Worm (Caenorhabditis elegans) whole organism, late embryonic: ENCODE results near the gene slc-17.8.

Experiments used
- C08G9.2 ChIP-seq: sonication (generic microtip); optimal IDR thresholded peaks from 2 replicates; lab custom pipeline; 2016; ENCODE audit warnings: mild to moderate bottlenecking, missing genetic modification characterization, moderate library complexity, missing compliant biosample characterization
- C38D4.7 ChIP-seq: fragments of 200-800 bp; sonication (Bioruptor generic); optimal IDR thresholded peaks from 2 replicates; lab custom pipeline; 2018; ENCODE audit warnings: mild to moderate bottlenecking, missing genetic modification characterization, moderate library complexity, missing compliant biosample characterization
- K02D7.2 ChIP-seq: sonication (generic microtip); optimal IDR thresholded peaks from 2 replicates; lab custom pipeline; 2017; ENCODE audit warnings: mild to moderate bottlenecking, missing genetic modification characterization, missing compliant biosample characterization
- K09A11.1 ChIP-seq: sonication (generic microtip); optimal IDR thresholded peaks from 2 replicates; lab custom pipeline; 2017; ENCODE audit warnings: antibody characterized with exemption, mild to moderate bottlenecking, missing genetic modification characterization, missing compliant biosample characterization; ENCODE audit not compliant: insufficient read depth
- T23F11.4 ChIP-seq: fragments of 200-800 bp; sonication (Bioruptor generic); optimal IDR thresholded peaks from 2 replicates; lab custom pipeline; 2018; ENCODE audit warnings: mild to moderate bottlenecking, missing genetic modification characterization, missing compliant biosample characterization
- ama-1 ChIP-seq: fragments of 150-350 bp; optimal IDR thresholded peaks from 2 replicates; lab custom pipeline; 2014
- ceh-14 ChIP-seq: sonication (generic microtip); optimal IDR thresholded peaks from 2 replicates; lab custom pipeline; 2016; ENCODE audit warnings: missing genotype, missing genetic modification characterization, missing compliant biosample characterization
- ceh-18 ChIP-seq: sonication (generic microtip); optimal IDR thresholded peaks from 2 replicates; lab custom pipeline; 2016; ENCODE audit warnings: missing genetic modification characterization, missing compliant biosample characterization
- ceh-19 ChIP-seq: fragments of 200-800 bp; sonication (Bioruptor generic); optimal IDR thresholded peaks from 2 replicates; lab custom pipeline; 2018; ENCODE audit warnings: mild to moderate bottlenecking, missing genetic modification characterization, missing compliant biosample characterization
- ceh-2 ChIP-seq: sonication (generic microtip); optimal IDR thresholded peaks from 2 replicates; lab custom pipeline; 2016; ENCODE audit warnings: missing genotype, missing genetic modification characterization, missing compliant biosample characterization
- ceh-30 ChIP-seq: fragments of 150-350 bp; optimal IDR thresholded peaks from 2 replicates; lab custom pipeline; 2014; ENCODE audit warnings: missing biosample characterization, missing genetic modification characterization
- ceh-31 ChIP-seq: sonication (generic microtip); optimal IDR thresholded peaks from 2 replicates; lab custom pipeline; 2016; ENCODE audit warnings: missing genetic modification characterization, missing compliant biosample characterization
- ceh-45 ChIP-seq: fragments of 200-800 bp; sonication (Bioruptor generic); IDR thresholded peaks from 2 replicates; pipeline ENCODE4 v1.3.6; 2022; ENCODE audit warnings: missing genetic modification reagents, missing genetic modification characterization, missing compliant biosample characterization
- ceh-48 ChIP-seq: sonication (generic microtip); optimal IDR thresholded peaks from 2 replicates; lab custom pipeline; 2016; ENCODE audit warnings: missing genetic modification characterization, inconsistent platforms, missing compliant biosample characterization
- ceh-6 ChIP-seq: fragments of 200-800 bp; sonication (Bioruptor generic); optimal IDR thresholded peaks from 2 replicates; lab custom pipeline; 2018; ENCODE audit warnings: mild to moderate bottlenecking, missing genetic modification characterization, missing compliant biosample characterization
- ceh-9 ChIP-seq: sonication (generic microtip); optimal IDR thresholded peaks from 2 replicates; lab custom pipeline; 2016; ENCODE audit warnings: mild to moderate bottlenecking, missing genetic modification characterization, inconsistent platforms, missing compliant biosample characterization
- dmd-4 ChIP-seq: sonication (generic microtip); optimal IDR thresholded peaks from 2 replicates; lab custom pipeline; 2016; ENCODE audit warnings: borderline replicate concordance, missing genetic modification characterization, missing compliant biosample characterization
- dve-1 ChIP-seq: sonication (generic microtip); optimal IDR thresholded peaks from 2 replicates; lab custom pipeline; 2017; ENCODE audit warnings: antibody characterized with exemption, mild to moderate bottlenecking, missing genetic modification characterization, missing compliant biosample characterization
- elt-2 ChIP-seq: sonication (generic microtip); optimal IDR thresholded peaks from 2 replicates; lab custom pipeline; 2016; ENCODE audit warnings: missing genetic modification reagents, missing genetic modification characterization, missing compliant biosample characterization
- elt-4 ChIP-seq: sonication (generic microtip); optimal IDR thresholded peaks from 2 replicates; lab custom pipeline; 2016; ENCODE audit warnings: missing genetic modification characterization, missing compliant biosample characterization
- ets-4 ChIP-seq: sonication (generic microtip); optimal IDR thresholded peaks from 2 replicates; lab custom pipeline; 2016; ENCODE audit warnings: missing genetic modification characterization, missing compliant biosample characterization
- eyg-1 ChIP-seq: sonication (generic microtip); optimal IDR thresholded peaks from 2 replicates; lab custom pipeline; 2016; ENCODE audit warnings: missing genotype, missing genetic modification characterization, missing compliant biosample characterization
- fax-1 ChIP-seq: sonication (generic microtip); optimal IDR thresholded peaks from 2 replicates; lab custom pipeline; 2016; ENCODE audit warnings: missing genotype, missing genetic modification characterization, missing compliant biosample characterization
- fkh-6 ChIP-seq: sonication (generic microtip); optimal IDR thresholded peaks from 2 replicates; lab custom pipeline; 2016; ENCODE audit warnings: missing genetic modification characterization, missing compliant biosample characterization
- gmeb-2 ChIP-seq: sonication (generic microtip); optimal IDR thresholded peaks from 2 replicates; lab custom pipeline; 2016; ENCODE audit warnings: missing genetic modification characterization, inconsistent platforms, missing compliant biosample characterization
- hlh-30 ChIP-seq: sonication (generic microtip); optimal IDR thresholded peaks from 2 replicates; lab custom pipeline; 2017; ENCODE audit warnings: antibody characterized with exemption, missing genetic modification characterization, missing compliant biosample characterization; ENCODE audit not compliant: insufficient read depth
- lim-6 ChIP-seq: sonication (generic microtip); optimal IDR thresholded peaks from 2 replicates; lab custom pipeline; 2016; ENCODE audit warnings: missing genetic modification characterization, missing compliant biosample characterization
- madf-2 ChIP-seq: sonication (generic microtip); optimal IDR thresholded peaks from 2 replicates; lab custom pipeline; 2017; ENCODE audit warnings: missing genetic modification characterization, missing compliant biosample characterization
- nfya-1 ChIP-seq: sonication (generic microtip); optimal IDR thresholded peaks from 2 replicates; lab custom pipeline; 2017; ENCODE audit warnings: missing genetic modification characterization, mild to moderate bottlenecking, missing compliant biosample characterization, antibody characterized with exemption, moderate library complexity
- nhr-11 ChIP-seq: fragments of 150-350 bp; optimal IDR thresholded peaks from 2 replicates; lab custom pipeline; 2014; ENCODE audit warnings: missing biosample characterization, missing genetic modification characterization
- nhr-232 ChIP-seq: sonication (generic microtip); optimal IDR thresholded peaks from 2 replicates; lab custom pipeline; 2016; ENCODE audit warnings: missing genetic modification characterization, missing compliant biosample characterization
- npax-4 ChIP-seq: sonication (generic microtip); optimal IDR thresholded peaks from 2 replicates; lab custom pipeline; 2016; ENCODE audit warnings: missing genetic modification characterization, missing compliant biosample characterization
- odd-2 ChIP-seq: sonication (generic microtip); optimal IDR thresholded peaks from 2 replicates; lab custom pipeline; 2017; ENCODE audit warnings: antibody characterized with exemption, mild to moderate bottlenecking, missing genetic modification characterization, missing compliant biosample characterization
- pag-3 ChIP-seq: sonication (generic microtip); optimal IDR thresholded peaks from 2 replicates; lab custom pipeline; 2016; ENCODE audit warnings: missing compliant biosample characterization, missing genetic modification characterization, borderline replicate concordance
- pha-2 ChIP-seq: sonication (generic microtip); optimal IDR thresholded peaks from 2 replicates; lab custom pipeline; 2017; ENCODE audit warnings: mild to moderate bottlenecking, missing genetic modification characterization, missing compliant biosample characterization
- pha-4 ChIP-seq: fragments of 150-350 bp; optimal IDR thresholded peaks from 2 replicates; lab custom pipeline; 2018; ENCODE audit warnings: missing biosample characterization, missing genetic modification reagents, missing genetic modification characterization
- pqm-1 ChIP-seq: sonication (generic microtip); optimal IDR thresholded peaks from 2 replicates; lab custom pipeline; 2016; ENCODE audit warnings: missing genetic modification characterization, missing compliant biosample characterization
- pros-1 ChIP-seq: fragments of 150-350 bp; optimal IDR thresholded peaks from 2 replicates; lab custom pipeline; 2014; ENCODE audit warnings: missing biosample characterization, missing genetic modification reagents, missing genetic modification characterization
- sdc-2 ChIP-seq: sonication (generic microtip); optimal IDR thresholded peaks from 2 replicates; lab custom pipeline; 2016; ENCODE audit warnings: missing genotype, missing genetic modification characterization, missing compliant biosample characterization
- sox-2 ChIP-seq: fragments of 200-800 bp; sonication (Bioruptor generic); IDR thresholded peaks from 2 replicates; pipeline ENCODE4 v1.3.6; 2022; ENCODE audit warnings: missing genetic modification reagents, missing genetic modification characterization, missing compliant biosample characterization
- sox-4 ChIP-seq: sonication (generic microtip); optimal IDR thresholded peaks from 2 replicates; lab custom pipeline; 2017; ENCODE audit warnings: mild to moderate bottlenecking, missing genetic modification characterization, inconsistent platforms, missing compliant biosample characterization
- syd-9 ChIP-seq: sonication (generic microtip); optimal IDR thresholded peaks from 2 replicates; lab custom pipeline; 2016; ENCODE audit warnings: mild to moderate bottlenecking, missing genetic modification characterization, moderate library complexity, missing compliant biosample characterization
- tbx-7 ChIP-seq: sonication (generic microtip); optimal IDR thresholded peaks from 2 replicates; lab custom pipeline; 2016; ENCODE audit warnings: missing genotype, missing genetic modification characterization, missing compliant biosample characterization
- ttx-3 ChIP-seq: sonication (generic microtip); optimal IDR thresholded peaks from 2 replicates; lab custom pipeline; 2016; ENCODE audit warnings: missing genetic modification reagents, missing genetic modification characterization, missing compliant biosample characterization
- unc-42 ChIP-seq: sonication (generic microtip); optimal IDR thresholded peaks from 2 replicates; lab custom pipeline; 2016; ENCODE audit warnings: missing genotype, missing genetic modification characterization, missing compliant biosample characterization
- unc-86 ChIP-seq: sonication (generic microtip); optimal IDR thresholded peaks from 2 replicates; lab custom pipeline; 2016; ENCODE audit warnings: missing genetic modification characterization, missing compliant biosample characterization
- ztf-16 ChIP-seq: sonication (generic microtip); optimal IDR thresholded peaks from 2 replicates; lab custom pipeline; 2017; ENCODE audit warnings: missing genetic modification characterization, missing compliant biosample characterization

Gene slc-17.8

ce11 chrV:8513361-8513760, 32.0 kb downstream of the slc-17.8 start, which contains the start of gene F45F2.9:
Gene F45F2.9 (minus strand): TSS chrV:8513461.
- TF ChIP-seq T23F11.4 (GFP tag; lab: Kevin White, UChicago) (no peak), nhr-11 (tag; lab: Kevin White, UChicago) (no peak), madf-2 (tag; lab: Kevin White, UChicago) (no peak), elt-2 (no peak), K02D7.2 (tag; lab: Kevin White, UChicago) (no peak), gmeb-2 (no peak), ztf-16 (no peak), fkh-6 (tag; lab: Kevin White, UChicago) (no peak)
- TF ChIP-seq, all 69 proteins: peak for 0

DNA sequence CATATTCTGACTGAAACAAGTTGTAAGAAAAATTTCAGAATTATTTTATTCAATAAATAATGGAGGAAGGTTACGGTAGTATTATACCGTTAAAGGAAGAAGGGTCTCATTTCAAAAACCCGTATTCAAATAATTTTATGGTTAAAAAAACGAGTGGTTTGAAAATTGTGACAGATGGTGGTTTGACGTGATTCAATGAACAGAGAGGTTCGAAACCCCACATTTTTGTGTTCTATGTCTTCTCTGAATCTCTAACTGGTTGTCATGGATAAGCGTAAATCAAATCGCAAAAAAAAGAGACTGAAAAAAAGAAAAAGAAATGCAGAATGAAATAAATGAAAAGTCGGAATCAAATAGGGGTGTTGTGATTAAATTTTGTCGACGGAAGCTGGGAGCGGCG, 38.1 kb downstream of the slc-17.8 start, which contains the start of gene ZK994.6:
Gene ZK994.6, minus strand, starts transcription at position 101 of the 400 bp plus-strand sequence.
- TF ChIP-seq elt-4 (tag; lab: Kevin White, UChicago) (no peak), pros-1 (tag; lab: Kevin White, UChicago) (no peak), ceh-45 (GFP tag; lab: Robert Waterston, UW) (no peak), npax-4 (tag; lab: Kevin White, UChicago) (no peak), madf-2 (tag; lab: Kevin White, UChicago) (no peak), ceh-14 (tag; lab: Kevin White, UChicago) (no peak)

ce11 chrV:8500348-8500747, 45.0 kb downstream of the slc-17.8 start:
- peak; percentile 99 for TF ChIP-seq unc-86 (tag; lab: Kevin White, UChicago)
- peak; percentile 99 for TF ChIP-seq ceh-45 (GFP tag; lab: Robert Waterston, UW)
- no peak for TF ChIP-seq ama-1
- peak; percentile 77 for TF ChIP-seq hlh-30 (tag; lab: Kevin White, UChicago)
- peak; percentile 95 for TF ChIP-seq K09A11.1 (tag; lab: Kevin White, UChicago)
- TF ChIP-seq unc-42 (tag; lab: Kevin White, UChicago) = peak; percentile 89
- peak; percentile 93 for TF ChIP-seq sdc-2
- TF ChIP-seq ceh-9 (tag; lab: Kevin White, UChicago) = peak; percentile 99
- TF ChIP-seq dmd-4 (tag; lab: Kevin White, UChicago) = peak; percentile 99
- TF ChIP-seq eyg-1 (tag; lab: Kevin White, UChicago) = peak; percentile 98
- TF ChIP-seq tbx-7 (tag; lab: Kevin White, UChicago) = peak; percentile 73
- peak; percentile 96 for TF ChIP-seq pha-2
- TF ChIP-seq C08G9.2 (tag; lab: Kevin White, UChicago) = peak; percentile 96
- TF ChIP-seq syd-9 (tag; lab: Kevin White, UChicago) = peak; percentile 99
- peak; percentile 95 for TF ChIP-seq ceh-18 (tag; lab: Kevin White, UChicago)
- peak; percentile 98 for TF ChIP-seq dve-1 (tag; lab: Kevin White, UChicago)
- TF ChIP-seq sox-4 (tag; lab: Kevin White, UChicago) = peak; percentile 100
- peak; percentile 98 for TF ChIP-seq sox-2 (GFP tag; lab: Robert Waterston, UW)
- TF ChIP-seq lim-6 (tag; lab: Kevin White, UChicago) = peak; percentile 98
- peak; percentile 83 for TF ChIP-seq odd-2 (tag; lab: Kevin White, UChicago)
- TF ChIP-seq fax-1 (tag; lab: Kevin White, UChicago) = peak; percentile 98
- TF ChIP-seq C38D4.7 (GFP tag; lab: Kevin White, UChicago) = peak; percentile 97
- peak; percentile 96 for TF ChIP-seq ets-4 (tag; lab: Kevin White, UChicago)
- TF ChIP-seq ceh-31 (tag; lab: Kevin White, UChicago) = peak; percentile 97
- TF ChIP-seq ceh-2 = peak; percentile 99
- TF ChIP-seq ceh-48 (tag; lab: Kevin White, UChicago) = peak; percentile 99
- TF ChIP-seq nhr-232 = peak; percentile 97
- peak; percentile 98 for TF ChIP-seq ttx-3 (tag; lab: Kevin White, UChicago)
- TF ChIP-seq pha-4 = no peak
- TF ChIP-seq pag-3 (tag; lab: Kevin White, UChicago) = peak; percentile 98
- peak; percentile 89 for TF ChIP-seq nfya-1
- peak; percentile 99 for TF ChIP-seq K02D7.2 (tag; lab: Kevin White, UChicago)
- TF ChIP-seq ceh-30 (tag; lab: Kevin White, UChicago) = peak; percentile 98
- TF ChIP-seq ceh-14 (tag; lab: Kevin White, UChicago) = peak; percentile 99
- TF ChIP-seq madf-2 (tag; lab: Kevin White, UChicago) = peak; percentile 99
- TF ChIP-seq ceh-6 (GFP tag; lab: Kevin White, UChicago) = peak; percentile 99
- peak; percentile 28 for TF ChIP-seq nhr-11 (tag; lab: Kevin White, UChicago)
- peak; percentile 100 for TF ChIP-seq pqm-1 (tag; lab: Kevin White, UChicago)
- peak; percentile 71 for TF ChIP-seq pros-1 (tag; lab: Kevin White, UChicago)
- TF ChIP-seq ceh-19 (GFP tag; lab: Kevin White, UChicago) = peak; percentile 99
- peak; percentile 100 for TF ChIP-seq gmeb-2
